Worm (Caenorhabditis elegans) whole organism, mixed stage, embryonic: ENCODE measurements around the gene smg-3.

Experiments used
- M03D4.4 ChIP-seq: sonication (generic microtip); optimal IDR thresholded peaks from 2 replicates; lab custom pipeline; 2017; ENCODE audit warnings: mild to moderate bottlenecking, missing genetic modification characterization, missing compliant biosample characterization
- bed-3 ChIP-seq: fragments of 200-800 bp; sonication (Bioruptor generic); optimal IDR thresholded peaks from 3 replicates; lab custom pipeline; 2018; ENCODE audit warnings: mild to moderate bottlenecking, missing genetic modification characterization, moderate library complexity, missing compliant biosample characterization
- blmp-1 ChIP-seq: fragments of 150-350 bp; optimal IDR thresholded peaks from 2 replicates; lab custom pipeline; 2014; ENCODE audit warnings: missing biosample characterization, missing genetic modification characterization
- ceh-39 ChIP-seq: fragments of 150-350 bp; optimal IDR thresholded peaks from 2 replicates; lab custom pipeline; 2014; ENCODE audit warnings: missing biosample characterization, missing genetic modification characterization
- ceh-43 ChIP-seq: fragments of 200-800 bp; sonication (Bioruptor generic); optimal IDR thresholded peaks from 2 replicates; lab custom pipeline; 2018; ENCODE audit warnings: mild to moderate bottlenecking, missing genetic modification characterization, moderate library complexity, missing compliant biosample characterization
- ceh-83 ChIP-seq: fragments of 200-800 bp; sonication (Bioruptor generic); optimal IDR thresholded peaks from 2 replicates; lab custom pipeline; 2018; ENCODE audit warnings: mild to moderate bottlenecking, missing genetic modification characterization, missing compliant biosample characterization
- ces-1 ChIP-seq: fragments of 150-350 bp; optimal IDR thresholded peaks from 2 replicates; lab custom pipeline; 2014; ENCODE audit warnings: missing biosample characterization, missing genetic modification reagents, missing genetic modification characterization
- cnd-1 ChIP-seq: fragments of 200-800 bp; sonication (Bioruptor generic); optimal IDR thresholded peaks from 2 replicates; lab custom pipeline; 2018; ENCODE audit warnings: mild to moderate bottlenecking, missing genetic modification characterization, missing compliant biosample characterization
- drap-1 ChIP-seq: fragments of 200-800 bp; sonication (Bioruptor generic); optimal IDR thresholded peaks from 3 replicates; lab custom pipeline; 2018; ENCODE audit warnings: mild to moderate bottlenecking, missing genetic modification characterization, missing compliant biosample characterization
- elt-1 ChIP-seq: sonication (generic microtip); optimal IDR thresholded peaks from 2 replicates; lab custom pipeline; 2017; ENCODE audit warnings: missing genetic modification characterization, mild to moderate bottlenecking, missing compliant biosample characterization, antibody characterized with exemption, moderate library complexity, borderline replicate concordance; ENCODE audit not compliant: insufficient read depth
- elt-3 ChIP-seq: fragments of 150-350 bp; optimal IDR thresholded peaks from 2 replicates; lab custom pipeline; 2014; ENCODE audit warnings: missing biosample characterization, missing genetic modification characterization
- flh-1 ChIP-seq: fragments of 200-800 bp; sonication (Bioruptor generic); optimal IDR thresholded peaks from 2 replicates; lab custom pipeline; 2018; ENCODE audit warnings: mild to moderate bottlenecking, missing genetic modification characterization, moderate library complexity, missing compliant biosample characterization
- ham-2 ChIP-seq: fragments of 200-800 bp; sonication (Bioruptor generic); optimal IDR thresholded peaks from 2 replicates; lab custom pipeline; 2018; ENCODE audit warnings: mild to moderate bottlenecking, missing genetic modification characterization, missing compliant biosample characterization
- hlh-1 ChIP-seq: fragments of 150-350 bp; optimal IDR thresholded peaks from 2 replicates; lab custom pipeline; 2014; ENCODE audit warnings: missing biosample characterization, missing genetic modification reagents, missing genetic modification characterization
- lin-13 ChIP-seq: fragments of 150-350 bp; optimal IDR thresholded peaks from 2 replicates; lab custom pipeline; 2014; ENCODE audit warnings: missing biosample characterization, missing genetic modification characterization
- lin-32 ChIP-seq: fragments of 200-800 bp; sonication (Bioruptor generic); optimal IDR thresholded peaks from 2 replicates; lab custom pipeline; 2018; ENCODE audit warnings: mild to moderate bottlenecking, missing genetic modification characterization, missing compliant biosample characterization
- lsy-2 ChIP-seq: fragments of 150-350 bp; optimal IDR thresholded peaks from 2 replicates; lab custom pipeline; 2014; ENCODE audit warnings: missing biosample characterization, missing genetic modification characterization
- mab-5 ChIP-seq: fragments of 150-350 bp; optimal IDR thresholded peaks from 2 replicates; lab custom pipeline; 2014; ENCODE audit warnings: missing biosample characterization, missing genetic modification characterization
- mep-1 ChIP-seq: fragments of 150-350 bp; optimal IDR thresholded peaks from 2 replicates; lab custom pipeline; 2017; ENCODE audit warnings: missing biosample characterization, missing genetic modification reagents, missing genetic modification characterization, inconsistent platforms
- mls-2 ChIP-seq: sonication (generic microtip); optimal IDR thresholded peaks from 2 replicates; lab custom pipeline; 2016; ENCODE audit warnings: mild to moderate bottlenecking, missing genetic modification characterization, moderate library complexity, missing compliant biosample characterization
- nhr-12 ChIP-seq: fragments of 150-350 bp; optimal IDR thresholded peaks from 2 replicates; lab custom pipeline; 2014; ENCODE audit warnings: missing biosample characterization, missing genetic modification characterization
- nhr-2 ChIP-seq: fragments of 150-350 bp; optimal IDR thresholded peaks from 2 replicates; lab custom pipeline; 2014; ENCODE audit warnings: missing biosample characterization, missing genetic modification characterization
- nhr-237 ChIP-seq: fragments of 150-350 bp; optimal IDR thresholded peaks from 2 replicates; lab custom pipeline; 2014; ENCODE audit warnings: missing biosample characterization, missing genetic modification characterization
- nhr-28 ChIP-seq: fragments of 150-350 bp; optimal IDR thresholded peaks from 2 replicates; lab custom pipeline; 2014; ENCODE audit warnings: missing biosample characterization, missing genetic modification characterization
- nhr-76 ChIP-seq: sonication (generic microtip); optimal IDR thresholded peaks from 2 replicates; lab custom pipeline; 2017; ENCODE audit warnings: missing biosample characterization, missing genetic modification characterization
- pha-4 ChIP-seq: fragments of 150-350 bp; optimal IDR thresholded peaks from 2 replicates; lab custom pipeline; 2018; ENCODE audit warnings: missing biosample characterization, missing genetic modification reagents, missing genetic modification characterization
- sem-2 ChIP-seq: fragments of 200-800 bp; sonication (Bioruptor generic); optimal IDR thresholded peaks from 2 replicates; lab custom pipeline; 2018; ENCODE audit warnings: mild to moderate bottlenecking, missing genetic modification characterization, missing compliant biosample characterization
- snpc-4 ChIP-seq: fragments of 150-350 bp; optimal IDR thresholded peaks from 2 replicates; lab custom pipeline; 2014; ENCODE audit warnings: missing biosample characterization, missing genetic modification characterization
- sptf-1 ChIP-seq: sonication (generic microtip); optimal IDR thresholded peaks from 2 replicates; lab custom pipeline; 2017; ENCODE audit warnings: mild to moderate bottlenecking, missing genetic modification characterization, moderate library complexity, missing compliant biosample characterization
- tbx-8 ChIP-seq: fragments of 200-800 bp; sonication (Bioruptor generic); optimal IDR thresholded peaks from 2 replicates; lab custom pipeline; 2018; ENCODE audit warnings: mild to moderate bottlenecking, missing genetic modification characterization, moderate library complexity, missing compliant biosample characterization
- unc-120 ChIP-seq: sonication (generic microtip); optimal IDR thresholded peaks from 2 replicates; lab custom pipeline; 2017; ENCODE audit warnings: missing genetic modification characterization, missing compliant biosample characterization; ENCODE audit not compliant: poor library complexity, severe bottlenecking
- unc-39 ChIP-seq: fragments of 150-350 bp; optimal IDR thresholded peaks from 2 replicates; lab custom pipeline; 2014; ENCODE audit warnings: missing biosample characterization, missing genetic modification characterization
- unc-62 ChIP-seq: fragments of 150-350 bp; optimal IDR thresholded peaks from 2 replicates; lab custom pipeline; 2014; ENCODE audit warnings: missing biosample characterization, missing genetic modification reagents, missing genetic modification characterization
- ztf-11 ChIP-seq: fragments of 150-350 bp; optimal IDR thresholded peaks from 2 replicates; lab custom pipeline; 2014; ENCODE audit warnings: missing biosample characterization, missing genetic modification characterization

Gene smg-3

DNA sequence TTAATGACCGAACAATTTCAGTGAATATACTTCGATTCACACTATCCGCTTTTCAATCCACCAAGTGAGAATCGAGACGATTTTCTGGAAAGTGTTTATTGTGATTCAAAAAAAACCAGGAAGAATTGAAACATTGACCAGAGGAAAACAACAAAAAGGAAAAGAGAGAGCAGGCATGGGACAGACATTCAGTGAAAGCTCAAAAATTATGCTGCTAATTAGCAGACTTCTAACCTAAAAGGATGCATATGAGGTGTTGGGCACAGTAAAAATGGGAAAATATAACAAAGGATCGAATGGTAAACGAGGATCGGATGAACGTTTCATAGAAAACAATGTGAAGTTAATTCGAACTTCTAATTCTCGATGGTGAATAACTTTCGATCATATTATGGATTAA is 44.7 kb upstream of the smg-3 start:
- TF ChIP-seq ceh-43 (GFP tag; lab: Kevin White, UChicago) (no peak), ceh-83 (GFP tag; lab: Kevin White, UChicago) (no peak), ham-2 (GFP tag; lab: Kevin White, UChicago) (no peak), blmp-1 (tag; lab: Kevin White, UChicago) (no peak), M03D4.4 (tag; lab: Kevin White, UChicago) (no peak), sem-2 (GFP tag; lab: Kevin White, UChicago) (no peak), nhr-237 (tag; lab: Kevin White, UChicago) (no peak), mep-1 (tag; lab: Kevin White, UChicago) (no peak), drap-1 (no peak), tbx-8 (GFP tag; lab: Kevin White, UChicago) (no peak), unc-120 (no peak), cnd-1 (no peak), flh-1 (no peak), unc-39 (tag; lab: Kevin White, UChicago) (no peak), ces-1 (no peak), snpc-4 (no peak), unc-62 (GFP tag; lab: Kevin White, UChicago) (no peak)

DNA sequence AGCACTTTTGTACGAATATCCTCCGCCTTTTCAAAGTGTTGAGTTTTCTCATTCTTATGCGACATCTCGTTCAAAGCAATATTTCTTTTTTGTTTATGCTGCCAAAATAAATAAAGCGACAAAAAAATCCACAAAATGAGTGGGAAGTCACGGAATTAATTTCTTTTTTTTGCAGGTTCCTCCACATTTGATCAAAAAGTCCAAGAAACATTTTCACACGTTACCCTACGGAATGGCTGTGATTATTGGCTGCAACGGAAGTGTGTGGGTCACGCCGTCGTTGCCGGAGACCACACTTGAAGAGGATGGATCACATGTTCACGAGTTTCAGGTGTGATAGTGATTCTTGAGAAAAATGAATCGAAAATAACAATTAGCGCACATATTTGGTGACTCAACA is 43.7 kb upstream of the smg-3 start, which contains the start of gene Y73B6BL.22:
Gene Y73B6BL.22, minus strand, starts transcription at position 101 of the 400 bp plus-strand sequence.
- no peak for TF ChIP-seq snpc-4
- no peak for TF ChIP-seq elt-3
- TF ChIP-seq nhr-2 (tag; lab: Kevin White, UChicago): no peak
- no peak for TF ChIP-seq elt-1
- TF ChIP-seq tbx-8 (GFP tag; lab: Kevin White, UChicago): no peak
- no peak for TF ChIP-seq sem-2 (GFP tag; lab: Kevin White, UChicago)
- TF ChIP-seq nhr-237 (tag; lab: Kevin White, UChicago): no peak
- no peak for TF ChIP-seq ceh-43 (GFP tag; lab: Kevin White, UChicago)
- TF ChIP-seq pha-4 (tag; lab: Kevin White, UChicago): no peak
- no peak for TF ChIP-seq nhr-28
- no peak for TF ChIP-seq ham-2 (GFP tag; lab: Kevin White, UChicago)
- TF ChIP-seq nhr-76 (tag; lab: Kevin White, UChicago): no peak
- no peak for TF ChIP-seq ces-1
- no peak for TF ChIP-seq lin-13 (tag; lab: Kevin White, UChicago)
- TF ChIP-seq flh-1: no peak
- TF ChIP-seq cnd-1: no peak

- no peak for TF ChIP-seq ztf-11 (tag; lab: Kevin White, UChicago)
- TF ChIP-seq ceh-83 (GFP tag; lab: Kevin White, UChicago): no peak
- TF ChIP-seq ces-1: peak; percentile 80
- TF ChIP-seq elt-1: no peak
- TF ChIP-seq mls-2 (tag; lab: Kevin White, UChicago): no peak
- peak; percentile 35 for TF ChIP-seq hlh-1
- TF ChIP-seq drap-1: no peak
- TF ChIP-seq lsy-2 (tag; lab: Kevin White, UChicago): peak; percentile 60
- TF ChIP-seq mep-1 (tag; lab: Kevin White, UChicago): peak; percentile 16
- peak; percentile 0 for TF ChIP-seq nhr-237 (tag; lab: Kevin White, UChicago)
These were observed 42.3 kb upstream of the smg-3 start, which contains the start of gene exos-2 for ce11 chrIV:6415149-6415548. TSS of gene exos-2 (plus strand) at chrIV:6415478.

DNA sequence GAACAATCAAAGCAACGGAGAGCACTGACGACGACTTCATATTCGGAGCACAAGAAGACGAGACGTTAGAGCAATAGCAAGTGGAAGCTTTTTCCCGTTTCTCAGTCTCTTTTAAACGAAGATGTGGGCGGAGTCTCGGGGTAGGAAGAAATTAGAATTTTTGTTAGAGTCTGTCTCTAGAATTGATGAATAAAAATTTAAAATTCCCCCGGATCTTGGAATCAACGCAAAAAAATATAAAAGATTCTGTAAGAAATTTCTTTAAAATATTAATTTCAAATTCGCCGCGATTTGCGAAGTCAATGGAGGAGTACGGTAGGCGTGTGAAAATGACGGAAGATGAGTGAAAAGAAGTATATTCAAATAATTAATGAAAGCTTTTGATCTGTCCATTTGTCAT is 40.6 kb upstream of the smg-3 start, which contains the start of gene nlp-71:
Gene nlp-71, minus strand, starts transcription at position 101 of the 400 bp plus-strand sequence.
- TF ChIP-seq ceh-83 (GFP tag; lab: Kevin White, UChicago) (no peak), snpc-4 (no peak), ceh-39 (tag; lab: Kevin White, UChicago) (no peak), unc-120 (no peak), sem-2 (GFP tag; lab: Kevin White, UChicago) (no peak), ces-1 (no peak), lin-13 (tag; lab: Kevin White, UChicago) (no peak), lin-32 (no peak), hlh-1 (no peak), nhr-28 (no peak), lsy-2 (tag; lab: Kevin White, UChicago) (no peak)
- TF ChIP-seq, all 35 proteins: peak for 0

DNA sequence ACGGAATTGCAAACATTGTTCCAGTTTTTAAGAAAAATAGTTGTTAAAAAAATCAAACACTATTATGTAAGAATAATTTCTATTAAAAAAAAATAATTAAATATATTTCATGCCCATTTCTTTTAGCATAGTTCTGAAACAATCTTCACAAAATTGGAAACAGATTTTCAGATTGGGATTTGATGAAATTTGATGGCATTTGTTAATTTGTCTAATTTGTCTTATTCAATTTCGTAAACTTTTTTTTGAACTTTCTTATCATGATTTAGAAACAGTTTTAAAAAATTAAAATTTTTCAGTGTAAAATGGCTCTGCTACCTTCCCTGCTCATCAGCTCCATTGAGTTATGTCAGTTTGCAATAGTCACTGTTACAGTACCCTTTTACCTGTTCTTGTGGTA is 32.0 kb upstream of the smg-3 start, which contains the start of gene srv-13:
Gene srv-13, plus strand, starts transcription at position 301 of the 400 bp plus-strand sequence.
- no peak for TF ChIP-seq hlh-1
- no peak for TF ChIP-seq nhr-28
- no peak for TF ChIP-seq nhr-76 (tag; lab: Kevin White, UChicago)
- TF ChIP-seq unc-120: no peak
- no peak for TF ChIP-seq unc-62 (GFP tag; lab: Kevin White, UChicago)
- no peak for TF ChIP-seq elt-1
- TF ChIP-seq mls-2 (tag; lab: Kevin White, UChicago): no peak
- no peak for TF ChIP-seq mab-5 (tag; lab: Kevin White, UChicago)
- TF ChIP-seq sptf-1: no peak
- TF ChIP-seq bed-3 (GFP tag; lab: Kevin White, UChicago): no peak
- TF ChIP-seq drap-1: no peak
- TF ChIP-seq nhr-12 (tag; lab: Kevin White, UChicago): no peak
- TF ChIP-seq, all 35 proteins: peak for 0
